In the genomic region with DNA sequence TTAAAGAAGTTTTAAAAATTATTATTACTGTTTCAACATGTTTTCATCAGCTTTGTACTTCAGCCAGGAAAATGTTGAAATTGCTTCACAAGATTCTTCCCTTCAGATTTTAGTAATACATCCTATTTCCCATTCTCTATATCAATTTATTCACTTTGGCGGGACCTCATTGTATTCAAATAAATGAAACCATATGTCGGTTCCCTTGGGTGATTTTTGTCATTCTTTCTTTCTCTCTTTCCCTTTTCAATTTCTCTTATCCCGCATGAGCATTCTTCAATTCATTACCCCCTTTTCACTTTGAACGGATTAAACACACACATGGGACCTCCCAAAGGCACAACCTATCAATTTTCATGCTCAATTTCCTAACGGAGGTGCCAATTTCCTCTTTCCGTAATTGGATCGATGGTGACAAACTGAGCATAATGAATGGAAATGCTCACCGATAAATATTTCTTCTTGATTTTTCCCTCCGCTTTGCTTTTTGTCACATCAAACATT, we compare ENCODE assay signal across 1 worm cellular context.
TF ChIP-seq lines count a peak whose summit lies in the region.

No protein-coding gene starts in this region.

TF ChIP-seq in whole organism, L1 larva, 84 proteins besides CTCF, POLR2A, EP300 and RAD21 (continued from another document):
- TF ChIP-seq dsc-1 (tag; optimal IDR thresholded peaks at IDR 0.05; lab: Kevin White, UChicago) (peak; percentile 91), nhr-71 (tag; optimal IDR thresholded peaks at IDR 0.05; lab: Kevin White, UChicago) (no peak), egl-13 (tag; optimal IDR thresholded peaks at IDR 0.05; lab: Kevin White, UChicago) (no peak), sptf-1 (tag; optimal IDR thresholded peaks at IDR 0.05; lab: Kevin White, UChicago) (no peak), lin-35 (GFP tag; optimal IDR thresholded peaks at IDR 0.05; lab: Kevin White, UChicago) (no peak)
